Fruit fly (Drosophila melanogaster) whole organism, embryonic: ENCODE measurements around the gene CG4462.

Experiments used
- CG10209 ChIP-seq: fragments of 200-800 bp; sonication (Bioruptor generic); optimal IDR thresholded peaks from 3 replicates; lab custom pipeline; 2017; ENCODE audit warnings: missing biosample characterization, mild to moderate bottlenecking, missing genetic modification characterization, missing genetic modification reagents
- CG10462 ChIP-seq: fragments of 200-800 bp; sonication (Bioruptor generic); optimal IDR thresholded peaks from 2 replicates; lab custom pipeline; 2016; ENCODE audit warnings: missing biosample characterization, missing genetic modification characterization
- CG11398 ChIP-seq: fragments of 200-800 bp; sonication (Bioruptor generic); optimal IDR thresholded peaks from 2 replicates; lab custom pipeline; 2016; ENCODE audit warnings: missing biosample characterization, missing genetic modification characterization
- CG12236 ChIP-seq: fragments of 200-800 bp; sonication (Bioruptor generic); optimal IDR thresholded peaks from 2 replicates; lab custom pipeline; 2016; ENCODE audit warnings: missing biosample characterization, missing genetic modification characterization
- CG12299 ChIP-seq: fragments of 200-800 bp; sonication (Bioruptor generic); optimal IDR thresholded peaks from 2 replicates; lab custom pipeline; 2018; ENCODE audit warnings: missing biosample characterization, mild to moderate bottlenecking, missing genetic modification characterization
- CG13123 ChIP-seq: fragments of 200-800 bp; sonication (Bioruptor generic); optimal IDR thresholded peaks from 2 replicates; lab custom pipeline; 2016; ENCODE audit warnings: missing biosample characterization, missing genetic modification characterization
- CG13775 ChIP-seq: fragments of 200-800 bp; sonication (Bioruptor generic); optimal IDR thresholded peaks from 3 replicates; lab custom pipeline; 2017; ENCODE audit warnings: missing biosample characterization, mild to moderate bottlenecking, missing genetic modification characterization
- CG1602 ChIP-seq: fragments of 200-800 bp; sonication (Bioruptor generic); optimal IDR thresholded peaks from 3 replicates; lab custom pipeline; 2016; ENCODE audit warnings: missing biosample characterization, missing genetic modification characterization
- CG16863 ChIP-seq: fragments of 200-800 bp; sonication (Bioruptor generic); optimal IDR thresholded peaks from 3 replicates; lab custom pipeline; 2016; ENCODE audit warnings: missing biosample characterization, missing genetic modification characterization
- CG18262 ChIP-seq: fragments of 200-800 bp; optimal IDR thresholded peaks from 3 replicates; lab custom pipeline; 2019; ENCODE audit warnings: missing biosample characterization, mild to moderate bottlenecking, missing genetic modification characterization, moderate library complexity
- CG31224 ChIP-seq: fragments of 200-800 bp; sonication (Bioruptor generic); IDR thresholded peaks from 2 replicates; pipeline ENCODE4 v1.3.6; 2022; ENCODE audit warnings: missing biosample characterization, missing genetic modification characterization
- CG3163 ChIP-seq: fragments of 200-800 bp; sonication (Bioruptor generic); optimal IDR thresholded peaks from 3 replicates; lab custom pipeline; 2016; ENCODE audit warnings: missing biosample characterization, missing genetic modification characterization
- CG3726 ChIP-seq: fragments of 200-800 bp; sonication (Bioruptor generic); IDR thresholded peaks from 3 replicates; pipeline ENCODE4, ENCODE4 v1.3.6; 2022; ENCODE audit warnings: missing biosample characterization, missing genetic modification characterization
- CG42726 ChIP-seq: fragments of 200-800 bp; sonication (Bioruptor generic); IDR thresholded peaks from 2 replicates; pipeline ENCODE4 v1.3.6; 2022; ENCODE audit warnings: missing biosample characterization, missing genetic modification characterization; ENCODE audit not compliant: partially characterized antibody
- CG4854 ChIP-seq: fragments of 200-800 bp; sonication (Bioruptor generic); optimal IDR thresholded peaks from 2 replicates; lab custom pipeline; 2016; ENCODE audit warnings: missing biosample characterization, missing genetic modification characterization, inconsistent platforms
- CG5245 ChIP-seq: fragments of 200-800 bp; sonication (Bioruptor generic); optimal IDR thresholded peaks from 3 replicates; lab custom pipeline; 2016; ENCODE audit warnings: missing biosample characterization, missing genetic modification characterization
- CG5953 ChIP-seq: fragments of 200-800 bp; sonication (Bioruptor generic); IDR thresholded peaks from 2 replicates; pipeline ENCODE4 v1.3.6; 2022; ENCODE audit warnings: missing biosample characterization, missing genetic modification characterization
- CG6765 ChIP-seq: fragments of 200-800 bp; sonication (Bioruptor generic); optimal IDR thresholded peaks from 3 replicates; lab custom pipeline; 2017; ENCODE audit warnings: missing biosample characterization, mild to moderate bottlenecking, missing genetic modification characterization
- CG7786 ChIP-seq: fragments of 200-800 bp; sonication (Bioruptor generic); optimal IDR thresholded peaks from 2 replicates; lab custom pipeline; 2016; ENCODE audit warnings: missing biosample characterization, missing genetic modification characterization
- Chrac-16 ChIP-seq: fragments of 200-800 bp; sonication (Bioruptor generic); optimal IDR thresholded peaks from 3 replicates; lab custom pipeline; 2016; ENCODE audit warnings: missing biosample characterization, missing genetic modification characterization
- Dad ChIP-seq: fragments of 200-800 bp; sonication (Bioruptor generic); optimal IDR thresholded peaks from 3 replicates; lab custom pipeline; 2016; ENCODE audit warnings: missing biosample characterization, missing genetic modification characterization
- HLH4C ChIP-seq: fragments of 200-800 bp; sonication (Bioruptor generic); IDR thresholded peaks from 3 replicates; pipeline ENCODE4 v1.3.6; 2022; ENCODE audit warnings: missing biosample characterization, missing genetic modification characterization; ENCODE audit not compliant: partially characterized antibody
- Kr ChIP-seq: fragments of 200-800 bp; sonication (Bioruptor generic); optimal IDR thresholded peaks from 2 replicates; lab custom pipeline; 2017; ENCODE audit warnings: missing biosample characterization, mild to moderate bottlenecking, missing genetic modification characterization
- Lhr ChIP-seq: fragments of 200-800 bp; sonication (Bioruptor generic); optimal IDR thresholded peaks from 3 replicates; lab custom pipeline; 2017; ENCODE audit warnings: mild to moderate bottlenecking, missing biosample characterization, missing genetic modification reagents, missing genetic modification characterization
- MESR4 ChIP-seq: fragments of 200-800 bp; sonication (Bioruptor generic); optimal IDR thresholded peaks from 2 replicates; lab custom pipeline; 2018; ENCODE audit warnings: missing biosample characterization, mild to moderate bottlenecking, missing genetic modification characterization, moderate library complexity
- Med ChIP-seq: fragments of 200-800 bp; sonication (Bioruptor generic); peaks from one replicate; lab custom pipeline; 2016; ENCODE audit warnings: missing biosample characterization, missing genetic modification characterization, mild to moderate bottlenecking, inconsistent platforms, moderate library complexity
- NK7.1 ChIP-seq: fragments of 200-800 bp; sonication (Bioruptor generic); optimal IDR thresholded peaks from 3 replicates; lab custom pipeline; 2016; ENCODE audit warnings: missing biosample characterization, missing genetic modification characterization
- Neu2 ChIP-seq: fragments of 200-800 bp; sonication (Bioruptor generic); optimal IDR thresholded peaks from 3 replicates; lab custom pipeline; 2016; ENCODE audit warnings: missing biosample characterization, missing genetic modification characterization, borderline replicate concordance
- Opbp ChIP-seq: fragments of 200-800 bp; sonication (Bioruptor generic); IDR thresholded peaks from 3 replicates; pipeline ENCODE4 v1.3.6; 2022; ENCODE audit warnings: missing biosample characterization, missing genetic modification characterization; ENCODE audit not compliant: partially characterized antibody
- Ssrp ChIP-seq: fragments of 200-800 bp; sonication (Bioruptor generic); optimal IDR thresholded peaks from 2 replicates; lab custom pipeline; 2018; ENCODE audit warnings: missing biosample characterization, mild to moderate bottlenecking, missing genetic modification characterization, moderate library complexity
- ab ChIP-seq: fragments of 200-800 bp; sonication (Bioruptor generic); optimal IDR thresholded peaks from 2 replicates; lab custom pipeline; 2016; ENCODE audit warnings: missing biosample characterization, missing genetic modification characterization
- ash1 ChIP-seq: fragments of 200-800 bp; sonication (Bioruptor generic); optimal IDR thresholded peaks from 2 replicates; lab custom pipeline; 2018; ENCODE audit warnings: missing biosample characterization, mild to moderate bottlenecking, missing genetic modification characterization
- ci ChIP-seq: fragments of 200-800 bp; sonication (Bioruptor generic); IDR thresholded peaks from 3 replicates; pipeline ENCODE4 v1.3.6; 2022; ENCODE audit warnings: missing biosample characterization, missing genetic modification characterization
- da ChIP-seq: fragments of 200-800 bp; sonication (Bioruptor generic); optimal IDR thresholded peaks from 2 replicates; lab custom pipeline; 2016; ENCODE audit warnings: missing biosample characterization, missing genetic modification characterization
- dati ChIP-seq: fragments of 200-800 bp; sonication (Bioruptor generic); IDR thresholded peaks from 2 replicates; pipeline ENCODE4 v1.3.6; 2022; ENCODE audit warnings: missing biosample characterization, missing genetic modification characterization
- dmrt99B ChIP-seq: fragments of 200-800 bp; sonication (Bioruptor generic); optimal IDR thresholded peaks from 2 replicates; lab custom pipeline; 2018; ENCODE audit warnings: missing biosample characterization, mild to moderate bottlenecking, missing genetic modification characterization, moderate library complexity
- emc ChIP-seq: fragments of 200-800 bp; sonication (Bioruptor generic); optimal IDR thresholded peaks from 2 replicates; lab custom pipeline; 2016; ENCODE audit warnings: missing biosample characterization, missing genetic modification characterization
- fd96Cb ChIP-seq: fragments of 200-800 bp; sonication (Bioruptor generic); optimal IDR thresholded peaks from 2 replicates; lab custom pipeline; 2018; ENCODE audit warnings: missing biosample characterization, mild to moderate bottlenecking, missing genetic modification characterization, moderate library complexity
- gsb-n ChIP-seq: fragments of 200-800 bp; sonication (Bioruptor generic); optimal IDR thresholded peaks from 3 replicates; lab custom pipeline; 2018; ENCODE audit warnings: missing biosample characterization, mild to moderate bottlenecking, missing genetic modification characterization
- inv ChIP-seq: fragments of 200-800 bp; sonication (Bioruptor generic); IDR thresholded peaks from 2 replicates; pipeline ENCODE4 v1.3.6; 2022; ENCODE audit warnings: missing biosample characterization, missing genetic modification characterization; ENCODE audit not compliant: partially characterized antibody
- lbe ChIP-seq: fragments of 200-800 bp; sonication (Bioruptor generic); optimal IDR thresholded peaks from 2 replicates; lab custom pipeline; 2016; ENCODE audit warnings: missing biosample characterization, mild to moderate bottlenecking, missing genetic modification characterization
- org-1 ChIP-seq: fragments of 200-800 bp; sonication (Bioruptor generic); optimal IDR thresholded peaks from 2 replicates; lab custom pipeline; 2017; ENCODE audit warnings: missing biosample characterization, missing genetic modification characterization
- pho ChIP-seq: fragments of 200-800 bp; sonication (Bioruptor generic); optimal IDR thresholded peaks from 2 replicates; lab custom pipeline; 2016; ENCODE audit warnings: missing biosample characterization, missing genetic modification characterization
- pnt ChIP-seq: fragments of 200-800 bp; sonication (Bioruptor generic); optimal IDR thresholded peaks from 3 replicates; lab custom pipeline; 2016; ENCODE audit warnings: missing biosample characterization, missing genetic modification characterization
- prd ChIP-seq, 3 experiments: fragments of >200 bp in 2 of 3; fragments of 200-800 bp in 1 of 3; sonication (Bioruptor generic) in 1 of 3; optimal IDR thresholded peaks in 2 of 3; IDR thresholded peaks in 1 of 3; 2 replicates in 2 of 3; 3 replicates in 1 of 3; pipeline versions ENCODE4 v1.3.6 to Lab custom; 2017 to 2022; ENCODE audit warnings: missing biosample characterization in 1 of 3, missing genetic modification characterization in 1 of 3
- psq ChIP-seq: fragments of 200-800 bp; sonication (Bioruptor generic); optimal IDR thresholded peaks from 2 replicates; lab custom pipeline; 2017; ENCODE audit warnings: missing biosample characterization, missing genetic modification characterization
- sr ChIP-seq: fragments of 200-800 bp; sonication (Bioruptor generic); IDR thresholded peaks from 3 replicates; pipeline ENCODE4 v1.3.6; 2022; ENCODE audit warnings: missing biosample characterization, missing genetic modification characterization
- tgo ChIP-seq: fragments of 200-800 bp; sonication (Bioruptor generic); IDR thresholded peaks from 3 replicates; pipeline ENCODE4 v1.3.6; 2022; ENCODE audit warnings: missing biosample characterization, missing genetic modification characterization
- tin ChIP-seq: fragments of 200-800 bp; sonication (Bioruptor generic); optimal IDR thresholded peaks from 3 replicates; lab custom pipeline; 2016; ENCODE audit warnings: missing biosample characterization, missing genetic modification characterization
- zen ChIP-seq: fragments of 200-800 bp; sonication (Bioruptor generic); optimal IDR thresholded peaks from 3 replicates; lab custom pipeline; 2018; ENCODE audit warnings: missing biosample characterization, mild to moderate bottlenecking, missing genetic modification characterization, moderate library complexity

Gene CG4462

dm6 chr3R:19890340-19890998 lies 34.7 kb downstream of the CG4462 start, which contains the start of gene CG4733 (continued):
- no peak for TF ChIP-seq Dad
- no peak for TF ChIP-seq CG1602
- no peak for TF ChIP-seq tgo (GFP tag; lab: Robert Waterston, UW)
- no peak for TF ChIP-seq lbe (GFP tag; lab: Kevin White, UChicago)
- no peak for TF ChIP-seq CG16863 (GFP tag; lab: Kevin White, UChicago)
- TF ChIP-seq CG12236: no peak
- TF ChIP-seq CG5245 (GFP tag; lab: Kevin White, UChicago): no peak
- no peak for TF ChIP-seq CG6765
- no peak for TF ChIP-seq Kr
- TF ChIP-seq ash1 (GFP tag; lab: Kevin White, UChicago): no peak
- TF ChIP-seq zen: no peak
- TF ChIP-seq ci: no peak
- no peak for TF ChIP-seq CG42726
- no peak for TF ChIP-seq Neu2 (GFP tag; lab: Kevin White, UChicago)
- TF ChIP-seq HLH4C (GFP tag; lab: Robert Waterston, UW): no peak
- no peak for TF ChIP-seq Lhr (GFP tag; lab: Kevin White, UChicago)
- peak; percentile 0 for TF ChIP-seq dmrt99B (tag; lab: Kevin White, UChicago)
- TF ChIP-seq CG13123 (GFP tag; lab: Kevin White, UChicago): no peak
- peak; percentile 18 for TF ChIP-seq Ssrp (tag; lab: Kevin White, UChicago)
- no peak for TF ChIP-seq CG31224 (GFP tag; lab: Robert Waterston, UW)
- TF ChIP-seq CG7786 (GFP tag; lab: Kevin White, UChicago): no peak
- peak; percentile 1 for TF ChIP-seq Chrac-16 (GFP tag; lab: Kevin White, UChicago)
- TF ChIP-seq Opbp: no peak
- TF ChIP-seq gsb-n (tag; lab: Kevin White, UChicago): no peak
- TF ChIP-seq CG3163 (GFP tag; lab: Kevin White, UChicago): no peak
- TF ChIP-seq pho: no peak
- TF ChIP-seq NK7.1 (GFP tag; lab: Kevin White, UChicago): no peak
- no peak for TF ChIP-seq ab (GFP tag; lab: Kevin White, UChicago)
- TF ChIP-seq CG18262 (tag; lab: Kevin White, UChicago): peak; percentile 43
- no peak for TF ChIP-seq tin
- peak; percentile 66; the same call in 1 of the 3 replicates for TF ChIP-seq sr (GFP tag; lab: Robert Waterston, UW)
- peak; percentile 36 for TF ChIP-seq Med (GFP tag; lab: Kevin White, UChicago)
- no peak for TF ChIP-seq org-1 (GFP tag; lab: Kevin White, UChicago)
- TF ChIP-seq CG10209 (GFP tag; lab: Kevin White, UChicago): no peak
- TF ChIP-seq CG10462 (GFP tag; lab: Kevin White, UChicago): no peak
- TF ChIP-seq CG3726 (GFP tag; lab: Robert Waterston, UW): no peak
- TF ChIP-seq CG4854 (GFP tag; lab: Kevin White, UChicago): no peak
- peak; percentile 23 for TF ChIP-seq CG13775 (GFP tag; lab: Kevin White, UChicago)
- no peak for TF ChIP-seq emc (GFP tag; lab: Kevin White, UChicago)
- no peak for TF ChIP-seq dati
- TF ChIP-seq prd (optimal IDR thresholded peaks at IDR 0.05; lab: Kevin White, UChicago): peak in 1 of 2 experiments; percentile 62
- no peak for TF ChIP-seq prd (GFP tag; IDR thresholded peaks at IDR 0.05; lab: Robert Waterston, UW)
- TF ChIP-seq inv (GFP tag; lab: Robert Waterston, UW): no peak
- no peak for TF ChIP-seq MESR4 (GFP tag; lab: Kevin White, UChicago)
- TF ChIP-seq da: no peak
- no peak for TF ChIP-seq CG12299 (tag; lab: Kevin White, UChicago)
- TF ChIP-seq psq (GFP tag; lab: Kevin White, UChicago): no peak
- no peak for TF ChIP-seq pnt (GFP tag; lab: Kevin White, UChicago)
- TF ChIP-seq fd96Cb (tag; lab: Kevin White, UChicago): no peak
- no peak for TF ChIP-seq CG11398 (GFP tag; lab: Kevin White, UChicago)
- TF ChIP-seq CG5953 (GFP tag; lab: Robert Waterston, UW): no peak
